Worm (Caenorhabditis elegans) whole organism, late embryonic: ENCODE measurements around the gene pgp-8.
A peak's percentile ranks its signal among the peaks of the same experiment; 100 is the strongest.

ENCODE experiments used
- C08G9.2 ChIP-seq: sonication (generic microtip); optimal IDR thresholded peaks from 2 replicates; lab custom pipeline; 2016; ENCODE audit warnings: mild to moderate bottlenecking, missing genetic modification characterization, moderate library complexity, missing compliant biosample characterization
- C38D4.7 ChIP-seq: fragments of 200-800 bp; sonication (Bioruptor generic); optimal IDR thresholded peaks from 2 replicates; lab custom pipeline; 2018; ENCODE audit warnings: mild to moderate bottlenecking, missing genetic modification characterization, moderate library complexity, missing compliant biosample characterization
- F13H6.1 ChIP-seq: sonication (generic microtip); optimal IDR thresholded peaks from 2 replicates; lab custom pipeline; 2016; ENCODE audit warnings: missing genetic modification characterization, missing compliant biosample characterization
- K02D7.2 ChIP-seq: sonication (generic microtip); optimal IDR thresholded peaks from 2 replicates; lab custom pipeline; 2017; ENCODE audit warnings: mild to moderate bottlenecking, missing genetic modification characterization, missing compliant biosample characterization
- Y22D7AL.16 ChIP-seq: sonication (generic microtip); optimal IDR thresholded peaks from 2 replicates; lab custom pipeline; 2016; ENCODE audit warnings: missing genetic modification characterization, missing compliant biosample characterization
- ceh-18 ChIP-seq: sonication (generic microtip); optimal IDR thresholded peaks from 2 replicates; lab custom pipeline; 2016; ENCODE audit warnings: missing genetic modification characterization, missing compliant biosample characterization
- ceh-19 ChIP-seq: fragments of 200-800 bp; sonication (Bioruptor generic); optimal IDR thresholded peaks from 2 replicates; lab custom pipeline; 2018; ENCODE audit warnings: mild to moderate bottlenecking, missing genetic modification characterization, missing compliant biosample characterization
- ceh-2 ChIP-seq: sonication (generic microtip); optimal IDR thresholded peaks from 2 replicates; lab custom pipeline; 2016; ENCODE audit warnings: missing genotype, missing genetic modification characterization, missing compliant biosample characterization
- ceh-22 ChIP-seq: sonication (generic microtip); optimal IDR thresholded peaks from 2 replicates; lab custom pipeline; 2017; ENCODE audit warnings: missing biosample characterization, missing genetic modification characterization
- ceh-30 ChIP-seq: fragments of 150-350 bp; optimal IDR thresholded peaks from 2 replicates; lab custom pipeline; 2014; ENCODE audit warnings: missing biosample characterization, missing genetic modification characterization
- ceh-31 ChIP-seq: sonication (generic microtip); optimal IDR thresholded peaks from 2 replicates; lab custom pipeline; 2016; ENCODE audit warnings: missing genetic modification characterization, missing compliant biosample characterization
- ceh-34 ChIP-seq: sonication (generic microtip); optimal IDR thresholded peaks from 2 replicates; lab custom pipeline; 2016; ENCODE audit warnings: mild to moderate bottlenecking, missing genetic modification characterization, missing compliant biosample characterization
- ceh-45 ChIP-seq: fragments of 200-800 bp; sonication (Bioruptor generic); IDR thresholded peaks from 2 replicates; pipeline ENCODE4 v1.3.6; 2022; ENCODE audit warnings: missing genetic modification reagents, missing genetic modification characterization, missing compliant biosample characterization
- ceh-6 ChIP-seq: fragments of 200-800 bp; sonication (Bioruptor generic); optimal IDR thresholded peaks from 2 replicates; lab custom pipeline; 2018; ENCODE audit warnings: mild to moderate bottlenecking, missing genetic modification characterization, missing compliant biosample characterization
- dve-1 ChIP-seq: sonication (generic microtip); optimal IDR thresholded peaks from 2 replicates; lab custom pipeline; 2017; ENCODE audit warnings: antibody characterized with exemption, mild to moderate bottlenecking, missing genetic modification characterization, missing compliant biosample characterization
- elt-2 ChIP-seq: sonication (generic microtip); optimal IDR thresholded peaks from 2 replicates; lab custom pipeline; 2016; ENCODE audit warnings: missing genetic modification reagents, missing genetic modification characterization, missing compliant biosample characterization
- ets-4 ChIP-seq: sonication (generic microtip); optimal IDR thresholded peaks from 2 replicates; lab custom pipeline; 2016; ENCODE audit warnings: missing genetic modification characterization, missing compliant biosample characterization
- eyg-1 ChIP-seq: sonication (generic microtip); optimal IDR thresholded peaks from 2 replicates; lab custom pipeline; 2016; ENCODE audit warnings: missing genotype, missing genetic modification characterization, missing compliant biosample characterization
- gmeb-2 ChIP-seq: sonication (generic microtip); optimal IDR thresholded peaks from 2 replicates; lab custom pipeline; 2016; ENCODE audit warnings: missing genetic modification characterization, inconsistent platforms, missing compliant biosample characterization
- hlh-13 ChIP-seq: fragments of 200-800 bp; sonication (Bioruptor generic); optimal IDR thresholded peaks from 2 replicates; lab custom pipeline; 2018; ENCODE audit warnings: mild to moderate bottlenecking, missing genetic modification characterization, missing compliant biosample characterization
- hlh-15 ChIP-seq: sonication (generic microtip); optimal IDR thresholded peaks from 2 replicates; lab custom pipeline; 2016; ENCODE audit warnings: missing genetic modification characterization, missing compliant biosample characterization
- hlh-30 ChIP-seq: sonication (generic microtip); optimal IDR thresholded peaks from 2 replicates; lab custom pipeline; 2017; ENCODE audit warnings: antibody characterized with exemption, missing genetic modification characterization, missing compliant biosample characterization; ENCODE audit not compliant: insufficient read depth
- hlh-6 ChIP-seq: sonication (generic microtip); optimal IDR thresholded peaks from 2 replicates; lab custom pipeline; 2016; ENCODE audit warnings: missing genotype, missing genetic modification characterization, missing compliant biosample characterization
- madf-2 ChIP-seq: sonication (generic microtip); optimal IDR thresholded peaks from 2 replicates; lab custom pipeline; 2017; ENCODE audit warnings: missing genetic modification characterization, missing compliant biosample characterization
- mec-3 ChIP-seq: sonication (generic microtip); optimal IDR thresholded peaks from 2 replicates; lab custom pipeline; 2016; ENCODE audit warnings: borderline replicate concordance, missing genetic modification characterization, missing compliant biosample characterization
- nfya-1 ChIP-seq: sonication (generic microtip); optimal IDR thresholded peaks from 2 replicates; lab custom pipeline; 2017; ENCODE audit warnings: missing genetic modification characterization, mild to moderate bottlenecking, missing compliant biosample characterization, antibody characterized with exemption, moderate library complexity
- nhr-11 ChIP-seq: fragments of 150-350 bp; optimal IDR thresholded peaks from 2 replicates; lab custom pipeline; 2014; ENCODE audit warnings: missing biosample characterization, missing genetic modification characterization
- nhr-232 ChIP-seq: sonication (generic microtip); optimal IDR thresholded peaks from 2 replicates; lab custom pipeline; 2016; ENCODE audit warnings: missing genetic modification characterization, missing compliant biosample characterization
- pat-9 ChIP-seq: fragments of 200-800 bp; sonication (Bioruptor generic); optimal IDR thresholded peaks from 2 replicates; lab custom pipeline; 2018; ENCODE audit warnings: mild to moderate bottlenecking, missing genetic modification characterization, moderate library complexity, missing compliant biosample characterization
- pha-2 ChIP-seq: sonication (generic microtip); optimal IDR thresholded peaks from 2 replicates; lab custom pipeline; 2017; ENCODE audit warnings: mild to moderate bottlenecking, missing genetic modification characterization, missing compliant biosample characterization
- pqm-1 ChIP-seq: sonication (generic microtip); optimal IDR thresholded peaks from 2 replicates; lab custom pipeline; 2016; ENCODE audit warnings: missing genetic modification characterization, missing compliant biosample characterization
- rnt-1 ChIP-seq: sonication (generic microtip); optimal IDR thresholded peaks from 2 replicates; lab custom pipeline; 2016; ENCODE audit warnings: missing genetic modification characterization, missing compliant biosample characterization
- sdc-2 ChIP-seq: sonication (generic microtip); optimal IDR thresholded peaks from 2 replicates; lab custom pipeline; 2016; ENCODE audit warnings: missing genotype, missing genetic modification characterization, missing compliant biosample characterization
- sox-4 ChIP-seq: sonication (generic microtip); optimal IDR thresholded peaks from 2 replicates; lab custom pipeline; 2017; ENCODE audit warnings: mild to moderate bottlenecking, missing genetic modification characterization, inconsistent platforms, missing compliant biosample characterization
- tbx-2 ChIP-seq: sonication (generic microtip); optimal IDR thresholded peaks from 2 replicates; lab custom pipeline; 2016; ENCODE audit warnings: missing genetic modification characterization, missing compliant biosample characterization
- tbx-7 ChIP-seq: sonication (generic microtip); optimal IDR thresholded peaks from 2 replicates; lab custom pipeline; 2016; ENCODE audit warnings: missing genotype, missing genetic modification characterization, missing compliant biosample characterization
- ttx-3 ChIP-seq: sonication (generic microtip); optimal IDR thresholded peaks from 2 replicates; lab custom pipeline; 2016; ENCODE audit warnings: missing genetic modification reagents, missing genetic modification characterization, missing compliant biosample characterization
- unc-42 ChIP-seq: sonication (generic microtip); optimal IDR thresholded peaks from 2 replicates; lab custom pipeline; 2016; ENCODE audit warnings: missing genotype, missing genetic modification characterization, missing compliant biosample characterization
- unc-55 ChIP-seq: sonication (generic microtip); optimal IDR thresholded peaks from 2 replicates; lab custom pipeline; 2017; ENCODE audit warnings: missing biosample characterization, missing genetic modification reagents, missing genetic modification characterization
- zip-5 ChIP-seq: sonication (generic microtip); optimal IDR thresholded peaks from 2 replicates; lab custom pipeline; 2016; ENCODE audit warnings: missing genetic modification characterization, missing compliant biosample characterization

Gene pgp-8

DNA sequence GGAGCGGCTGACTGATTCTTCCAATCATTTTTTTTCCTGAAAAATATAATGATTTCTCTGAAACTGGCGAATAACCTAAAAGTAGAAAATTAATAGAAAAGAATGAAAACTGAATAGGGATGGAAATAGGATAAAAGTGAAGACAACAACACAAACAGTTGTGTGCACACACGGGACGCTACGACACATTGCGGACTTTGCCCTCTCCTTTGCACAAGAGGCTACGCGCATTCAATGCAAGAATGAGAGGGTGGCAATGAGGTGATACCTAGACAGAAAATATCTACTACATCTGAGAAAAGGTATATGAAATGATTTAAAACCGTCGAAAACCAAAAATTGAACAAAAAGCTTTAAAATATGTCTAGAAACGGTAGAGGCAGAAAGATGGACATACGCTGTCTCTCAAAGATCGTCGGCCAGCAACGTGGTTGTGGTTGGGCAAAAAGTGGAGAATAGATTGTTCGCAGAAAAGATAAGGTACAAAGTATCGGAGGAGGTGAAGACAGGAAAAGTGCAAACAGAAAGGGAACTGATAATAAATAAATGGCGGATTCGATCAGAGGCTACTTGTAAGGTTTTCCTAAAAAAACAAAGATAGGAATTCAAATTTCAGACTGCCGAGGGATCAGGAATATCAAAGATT lies 36.0 kb upstream of the pgp-8 start, which contains the start of gene suca-1:
Gene suca-1, minus strand, starts transcription at position 36 of the 646 bp plus-strand sequence.
- TF ChIP-seq ceh-30 (tag; lab: Kevin White, UChicago) (peak; percentile 58), ceh-18 (tag; lab: Kevin White, UChicago) (peak; percentile 34), F13H6.1 (peak; percentile 40), sdc-2 (tag; lab: Kevin White, UChicago) (peak; percentile 51), zip-5 (tag; lab: Kevin White, UChicago) (no peak), gmeb-2 (peak; percentile 14), unc-42 (peak; percentile 3), ceh-2 (peak; percentile 33), C38D4.7 (GFP tag; lab: Kevin White, UChicago) (peak; percentile 14), ceh-34 (tag; lab: Kevin White, UChicago) (peak; percentile 51), dve-1 (tag; lab: Kevin White, UChicago) (no peak), ceh-19 (GFP tag; lab: Kevin White, UChicago) (peak; percentile 1), ceh-45 (0 out of 2 replicates have a peak, but pooled peaks have one; percentile 22), hlh-15 (tag; lab: Kevin White, UChicago) (no peak), mec-3 (tag; lab: Kevin White, UChicago) (no peak), hlh-30 (tag; lab: Kevin White, UChicago) (peak; percentile 2), ceh-22 (tag; lab: Kevin White, UChicago) (no peak), ceh-31 (tag; lab: Kevin White, UChicago) (peak; percentile 19), madf-2 (peak; percentile 28), eyg-1 (tag; lab: Kevin White, UChicago) (no peak), Y22D7AL.16 (no peak), K02D7.2 (tag; lab: Kevin White, UChicago) (peak; percentile 11), C08G9.2 (tag; lab: Kevin White, UChicago) (peak; percentile 8), ets-4 (tag; lab: Kevin White, UChicago) (no peak), nfya-1 (tag; lab: Kevin White, UChicago) (peak; percentile 67), ttx-3 (tag; lab: Kevin White, UChicago) (no peak), hlh-13 (GFP tag; lab: Kevin White, UChicago) (no peak), pat-9 (no peak), elt-2 (peak; percentile 41), tbx-2 (tag; lab: Kevin White, UChicago) (peak; percentile 71), hlh-6 (tag; lab: Kevin White, UChicago) (peak; percentile 36)

ce11 chrX:10896498-10896897 lies 32.3 kb upstream of the pgp-8 start, which contains the start of gene haly-1:
haly-1 (minus strand) TSS chrX:10896598.
- TF ChIP-seq pha-2 (tag; lab: Kevin White, UChicago) (no peak), ceh-34 (tag; lab: Kevin White, UChicago) (no peak), unc-55 (GFP tag; lab: Kevin White, UChicago) (no peak), sox-4 (tag; lab: Kevin White, UChicago) (no peak), pqm-1 (tag; lab: Kevin White, UChicago) (no peak), ceh-6 (GFP tag; lab: Kevin White, UChicago) (no peak)
- TF ChIP-seq, all 69 proteins: peak for 0

DNA sequence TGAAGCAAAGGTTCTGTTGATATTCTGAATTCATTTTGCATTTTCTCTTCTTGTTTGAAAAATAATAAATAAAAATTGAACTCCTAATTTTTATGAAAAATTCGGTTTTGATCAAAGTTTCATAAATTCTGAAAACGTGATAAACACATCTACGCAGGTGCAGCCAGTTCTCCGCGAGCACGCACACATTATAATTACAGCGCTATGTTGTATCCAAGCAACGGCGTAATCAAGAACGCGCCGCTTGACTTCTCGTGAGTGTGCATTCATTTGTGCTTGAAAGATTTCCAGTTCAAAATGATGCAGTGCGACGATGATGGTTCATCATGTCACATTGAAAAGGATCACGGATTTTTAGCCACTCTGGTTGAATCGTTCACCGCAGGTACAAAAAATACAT lies 27.7 kb upstream of the pgp-8 start, which contains the start of gene F47B10.3:
Gene F47B10.3, plus strand, starts transcription at position 301 of the 400 bp plus-strand sequence.
- TF ChIP-seq tbx-7 (tag; lab: Kevin White, UChicago): no peak
- TF ChIP-seq unc-42: no peak
- TF ChIP-seq pat-9: no peak
- no peak for TF ChIP-seq rnt-1 (tag; lab: Kevin White, UChicago)
- no peak for TF ChIP-seq pha-2 (tag; lab: Kevin White, UChicago)
- no peak for TF ChIP-seq sdc-2 (tag; lab: Kevin White, UChicago)
- TF ChIP-seq nhr-232: no peak
- no peak for TF ChIP-seq mec-3 (tag; lab: Kevin White, UChicago)
- no peak for TF ChIP-seq ceh-2
- TF ChIP-seq nhr-11 (tag; lab: Kevin White, UChicago): no peak
- no peak for TF ChIP-seq hlh-6 (tag; lab: Kevin White, UChicago)
